Worm (Caenorhabditis elegans) whole organism, L4 larva: Measurements from ENCODE around the gene gst-10.
"Not testable (repeated sequence)": the region's sequence is repeated elsewhere in the genome, so short reads cannot be mapped to it uniquely, and the experiment has no call there.

ENCODE experiments used
- D1046.2 ChIP-seq: fragments of 200-800 bp; sonication (Bioruptor generic); IDR thresholded peaks from 2 replicates; pipeline ENCODE4 v1.3.6; 2022; ENCODE audit warnings: missing genetic modification characterization, missing compliant biosample characterization
- R02D3.7 ChIP-seq: fragments of 150-350 bp; sonication (generic microtip); optimal IDR thresholded peaks from 3 replicates; lab custom pipeline; 2014; ENCODE audit warnings: missing biosample characterization, missing genetic modification characterization
- T26A8.4 ChIP-seq: fragments of 200-800 bp; sonication (Bioruptor generic); IDR thresholded peaks from 2 replicates; pipeline ENCODE4 v1.3.6; 2022; ENCODE audit warnings: missing genetic modification characterization, missing compliant biosample characterization
- Y48G9A.11 ChIP-seq: fragments of 200-800 bp; sonication (Bioruptor generic); IDR thresholded peaks from 2 replicates; pipeline ENCODE4 v1.3.6; 2022; ENCODE audit warnings: missing genetic modification reagents, missing genetic modification characterization, missing compliant biosample characterization
- Y75B8A.6 ChIP-seq: fragments of 200-800 bp; sonication (Bioruptor generic); IDR thresholded peaks from 2 replicates; pipeline ENCODE4 v1.3.6; 2022; ENCODE audit warnings: missing genetic modification reagents, missing genetic modification characterization, missing compliant biosample characterization
- ZK337.2 ChIP-seq: fragments of 200-800 bp; sonication (Bioruptor generic); IDR thresholded peaks from 2 replicates; pipeline ENCODE4 v1.3.6; 2022; ENCODE audit warnings: missing genetic modification reagents, missing genetic modification characterization, missing compliant biosample characterization
- aha-1 ChIP-seq: fragments of 150-350 bp; peaks from one replicate; lab custom pipeline; 2014; ENCODE audit warnings: missing biosample characterization, missing genetic modification characterization
- aly-2 ChIP-seq: sonication (generic microtip); optimal IDR thresholded peaks from 2 replicates; lab custom pipeline; 2018; ENCODE audit warnings: missing biosample characterization, missing genetic modification characterization
- arid-1 ChIP-seq: fragments of 200-800 bp; sonication (Bioruptor generic); conservative IDR thresholded peaks from 2 replicates; pipeline ENCODE4 v1.3.6; 2022; ENCODE audit warnings: missing genetic modification reagents, missing genetic modification characterization, missing compliant biosample characterization
- ceh-28 ChIP-seq: fragments of 150-350 bp; optimal IDR thresholded peaks from 2 replicates; lab custom pipeline; 2014; ENCODE audit warnings: missing biosample characterization, missing genetic modification reagents, missing genetic modification characterization
- ceh-32 ChIP-seq: sonication (generic microtip); optimal IDR thresholded peaks from 2 replicates; lab custom pipeline; 2016; ENCODE audit warnings: mild to moderate bottlenecking, missing genetic modification characterization, missing compliant biosample characterization; ENCODE audit not compliant: poor library complexity
- ctbp-1 ChIP-seq: fragments of 200-800 bp; sonication (Bioruptor generic); IDR thresholded peaks from 2 replicates; pipeline ENCODE4 v1.3.6; 2022; ENCODE audit warnings: missing genetic modification reagents, missing genetic modification characterization, missing compliant biosample characterization
- daf-16 ChIP-seq, 3 experiments: sonication (generic microtip); optimal IDR thresholded peaks; 2 replicates each; lab custom pipeline; 2016 to 2017; ENCODE audit warnings: missing genetic modification characterization in 3 of 3, missing genetic modification reagents in 3 of 3, mild to moderate bottlenecking in 2 of 3, missing compliant biosample characterization in 2 of 3, missing biosample characterization in 1 of 3, moderate library complexity in 1 of 3
- dmd-6 ChIP-seq: fragments of 200-800 bp; sonication (Bioruptor generic); IDR thresholded peaks from 2 replicates; pipeline ENCODE4 v1.3.6; 2022; ENCODE audit warnings: missing genetic modification reagents, missing genetic modification characterization, missing compliant biosample characterization
- dmd-8 ChIP-seq: fragments of 200-800 bp; sonication (Bioruptor generic); IDR thresholded peaks from 2 replicates; pipeline ENCODE4 v1.3.6; 2022; ENCODE audit warnings: missing genetic modification characterization, missing compliant biosample characterization
- dpl-1 ChIP-seq: fragments of 150-350 bp; optimal IDR thresholded peaks from 2 replicates; lab custom pipeline; 2014; ENCODE audit warnings: missing biosample characterization, missing genetic modification reagents, missing genetic modification characterization
- dve-1 ChIP-seq: sonication (generic microtip); optimal IDR thresholded peaks from 2 replicates; lab custom pipeline; 2017; ENCODE audit warnings: antibody characterized with exemption, mild to moderate bottlenecking, missing genetic modification characterization, missing compliant biosample characterization; ENCODE audit not compliant: insufficient read depth
- egl-27 ChIP-seq: sonication (generic microtip); optimal IDR thresholded peaks from 3 replicates; lab custom pipeline; 2017; ENCODE audit warnings: missing biosample characterization, missing genetic modification reagents, missing genetic modification characterization
- fos-1 ChIP-seq: fragments of 150-350 bp; optimal IDR thresholded peaks from 2 replicates; lab custom pipeline; 2014; ENCODE audit warnings: missing biosample characterization, missing genetic modification characterization
- hmg-1.1 ChIP-seq: fragments of 200-800 bp; sonication (Bioruptor generic); IDR thresholded peaks from 2 replicates; pipeline ENCODE4 v1.3.6; 2022; ENCODE audit warnings: missing genetic modification reagents, missing genetic modification characterization, missing compliant biosample characterization
- lin-1 ChIP-seq: fragments of 200-800 bp; sonication (Bioruptor generic); IDR thresholded peaks from 2 replicates; pipeline ENCODE4 v1.3.6; 2022; ENCODE audit warnings: missing genetic modification reagents, missing genetic modification characterization, missing compliant biosample characterization
- lin-13 ChIP-seq: fragments of 150-350 bp; optimal IDR thresholded peaks from 2 replicates; lab custom pipeline; 2014; ENCODE audit warnings: missing biosample characterization, missing genetic modification reagents, missing genetic modification characterization
- lin-15B ChIP-seq: fragments of 150-350 bp; sonication (generic microtip); optimal IDR thresholded peaks from 3 replicates; lab custom pipeline; 2014; ENCODE audit warnings: missing biosample characterization, missing genetic modification characterization
- lin-29 ChIP-seq: fragments of 200-800 bp; sonication (Bioruptor generic); IDR thresholded peaks from 2 replicates; pipeline ENCODE4 v1.3.6; 2022; ENCODE audit warnings: missing genetic modification reagents, missing genetic modification characterization, missing compliant biosample characterization
- lin-39 ChIP-seq: fragments of 150-350 bp; optimal IDR thresholded peaks from 2 replicates; lab custom pipeline; 2014; ENCODE audit warnings: missing biosample characterization, missing genetic modification reagents, missing genetic modification characterization
- lir-3 ChIP-seq: sonication (generic microtip); optimal IDR thresholded peaks from 2 replicates; lab custom pipeline; 2016; ENCODE audit warnings: mild to moderate bottlenecking, missing genetic modification characterization, missing compliant biosample characterization
- mdl-1 ChIP-seq, 2 experiments: fragments of 150-350 bp in 1 of 2; sonication (generic microtip) in 1 of 2; optimal IDR thresholded peaks; 2 replicates each; lab custom pipeline; 2014 to 2017; ENCODE audit warnings: missing biosample characterization in 2 of 2, missing genetic modification characterization in 2 of 2
- mep-1 ChIP-seq: fragments of 150-350 bp; sonication (generic microtip); optimal IDR thresholded peaks from 3 replicates; lab custom pipeline; 2014; ENCODE audit warnings: missing biosample characterization, missing genetic modification characterization
- mes-2 ChIP-seq: sonication (generic microtip); optimal IDR thresholded peaks from 2 replicates; lab custom pipeline; 2016; ENCODE audit warnings: missing genotype, mild to moderate bottlenecking, missing genetic modification characterization, missing compliant biosample characterization; ENCODE audit not compliant: poor library complexity, severe bottlenecking
- mxl-3 ChIP-seq: fragments of 200-800 bp; sonication (Bioruptor generic); optimal IDR thresholded peaks from 2 replicates; lab custom pipeline; 2018; ENCODE audit warnings: mild to moderate bottlenecking, missing genetic modification characterization, missing compliant biosample characterization
- nhr-10 ChIP-seq: fragments of 150-350 bp; optimal IDR thresholded peaks from 2 replicates; lab custom pipeline; 2014; ENCODE audit warnings: missing biosample characterization, missing genetic modification characterization
- nhr-102 ChIP-seq: sonication (generic microtip); optimal IDR thresholded peaks from 2 replicates; lab custom pipeline; 2016; ENCODE audit warnings: mild to moderate bottlenecking, missing genetic modification characterization, moderate library complexity, missing compliant biosample characterization
- nhr-11 ChIP-seq: fragments of 150-350 bp; optimal IDR thresholded peaks from 2 replicates; lab custom pipeline; 2014; ENCODE audit warnings: missing biosample characterization, missing genetic modification characterization
- nhr-28 ChIP-seq: fragments of 150-350 bp; optimal IDR thresholded peaks from 2 replicates; lab custom pipeline; 2014; ENCODE audit warnings: missing biosample characterization, missing genetic modification characterization
- nhr-42 ChIP-seq: fragments of 200-800 bp; sonication (Bioruptor generic); IDR thresholded peaks from 2 replicates; pipeline ENCODE4 v1.3.6; 2022; ENCODE audit warnings: missing genetic modification characterization, missing compliant biosample characterization
- php-3 ChIP-seq: fragments of 200-800 bp; sonication (Bioruptor generic); IDR thresholded peaks from 2 replicates; pipeline ENCODE4 v1.3.6; 2022; ENCODE audit warnings: missing genetic modification reagents, missing genetic modification characterization, missing compliant biosample characterization
- pqm-1 ChIP-seq: sonication (generic microtip); optimal IDR thresholded peaks from 2 replicates; lab custom pipeline; 2017; ENCODE audit warnings: missing biosample characterization, missing genetic modification characterization
- snpc-4 ChIP-seq: fragments of 150-350 bp; optimal IDR thresholded peaks from 2 replicates; lab custom pipeline; 2014; ENCODE audit warnings: missing biosample characterization, missing genetic modification characterization
- vab-7 ChIP-seq: fragments of 200-800 bp; sonication (Bioruptor generic); IDR thresholded peaks from 2 replicates; pipeline ENCODE4 v1.3.6; 2022; ENCODE audit warnings: missing genetic modification reagents, missing genetic modification characterization, missing compliant biosample characterization
- zip-2 ChIP-seq: fragments of 150-350 bp; optimal IDR thresholded peaks from 2 replicates; lab custom pipeline; 2014; ENCODE audit warnings: missing biosample characterization, missing genetic modification characterization
- ztf-11 ChIP-seq: fragments of 150-350 bp; optimal IDR thresholded peaks from 2 replicates; lab custom pipeline; 2014; ENCODE audit warnings: missing biosample characterization, missing genetic modification characterization

gst-10 gene

DNA sequence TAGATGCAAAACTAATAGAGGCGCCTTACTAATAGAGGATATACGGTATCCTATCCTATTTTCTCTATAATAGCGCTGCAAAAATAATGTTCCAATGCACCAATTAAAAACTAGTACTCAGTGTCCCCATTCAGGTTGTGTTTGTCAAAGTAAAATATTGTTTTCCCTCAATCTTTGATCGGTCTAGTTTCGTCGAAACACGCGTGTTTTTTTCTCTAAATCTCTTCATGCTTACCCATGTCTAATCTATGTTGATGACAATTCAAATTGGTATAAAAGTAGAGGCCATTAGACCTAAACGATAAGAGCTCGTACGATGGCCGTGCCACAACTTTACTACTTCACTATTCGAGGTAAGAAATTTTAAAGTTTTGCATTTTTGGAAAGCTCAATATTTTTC is at the start of gene gst-10:
Gene gst-10 (plus strand): TSS at position 301 of the 400 bp plus-strand sequence.
- not testable (repeated sequence) for TF ChIP-seq lin-15B (tag; lab: Kevin White, UChicago); mdl-1 (tag; optimal IDR thresholded peaks at IDR 0.05; lab: Kevin White, UChicago); ctbp-1 (GFP tag; lab: Robert Waterston, UW)

DNA sequence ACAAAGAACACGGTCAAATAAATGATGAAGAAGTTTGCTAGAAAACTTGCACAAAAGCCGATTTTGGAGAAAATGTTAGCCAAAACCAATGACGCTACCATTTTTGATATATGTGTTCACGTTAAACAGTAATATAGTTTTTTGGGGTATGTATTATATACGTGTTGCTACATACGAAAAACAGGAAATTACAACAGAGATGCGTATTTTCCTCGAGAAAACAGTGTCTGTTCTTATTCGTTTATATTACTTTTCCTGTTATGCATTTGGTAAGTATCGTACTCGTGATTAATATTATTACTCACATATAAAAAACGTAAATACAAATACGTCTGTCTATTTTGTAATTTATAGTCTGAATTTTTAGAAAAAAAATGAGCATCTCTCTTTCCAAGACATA is 46.0 kb upstream of the gst-10 start, which contains the start of gene str-76:
Gene str-76 (minus strand): TSS at position 101 of the 400 bp plus-strand sequence.
- TF ChIP-seq dpl-1 (GFP tag; lab: Kevin White, UChicago); hmg-1.1 (GFP tag; lab: Robert Waterston, UW); ZK337.2 (GFP tag; lab: Robert Waterston, UW): not testable (repeated sequence)

ce11 chrV:2536309-2536708 is 25.2 kb upstream of the gst-10 start, which contains the start of gene Y45G12C.10:
Gene Y45G12C.10, minus strand, starts transcription at chrV:2536409.
- TF ChIP-seq fos-1; lin-39; php-3 (GFP tag; lab: Robert Waterston, UW): not testable (repeated sequence)

DNA sequence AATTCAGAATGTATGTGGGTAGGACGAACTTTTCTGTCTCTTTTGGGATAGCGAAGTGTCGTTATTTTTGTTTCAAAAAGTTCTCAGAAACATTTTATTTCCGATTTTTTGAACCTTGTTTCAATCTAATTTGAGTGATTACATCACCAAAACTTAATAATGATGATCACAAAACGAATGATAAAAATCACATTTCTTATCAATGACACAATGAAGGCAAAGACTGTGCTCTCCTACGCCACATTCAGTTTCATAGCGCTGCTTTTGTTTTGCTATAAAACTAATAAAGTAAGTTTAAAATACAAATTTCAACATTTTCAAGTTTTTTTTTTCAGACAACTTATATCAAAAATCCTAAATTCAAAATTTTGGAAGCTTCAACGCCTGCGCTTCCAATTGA is 4.0 kb downstream of the gst-10 start, which contains the start of gene Y45G12C.1:
Gene Y45G12C.1 (plus strand): TSS at position 159 of the 400 bp plus-strand sequence.
- no peak for TF ChIP-seq mxl-3
- TF ChIP-seq ctbp-1 (GFP tag; lab: Robert Waterston, UW) = no peak
- TF ChIP-seq ZK337.2 (GFP tag; lab: Robert Waterston, UW) = no peak
- no peak for TF ChIP-seq arid-1
- no peak for TF ChIP-seq R02D3.7
- TF ChIP-seq nhr-10 (tag; lab: Kevin White, UChicago) = no peak
- TF ChIP-seq vab-7 = no peak
- TF ChIP-seq Y75B8A.6 (GFP tag; lab: Robert Waterston, UW) = no peak
- TF ChIP-seq dmd-6 (GFP tag; lab: Robert Waterston, UW) = peak; percentile 57; the same call in 1 of the 2 replicates
- no peak for TF ChIP-seq Y48G9A.11 (GFP tag; lab: Robert Waterston, UW)
- peak; percentile 37 for TF ChIP-seq nhr-28 (tag; lab: Kevin White, UChicago)
- TF ChIP-seq T26A8.4 (GFP tag; lab: Robert Waterston, UW) = no peak
- TF ChIP-seq nhr-102 = no peak
- TF ChIP-seq mes-2 (tag; lab: Kevin White, UChicago) = no peak
- TF ChIP-seq aha-1 (tag; lab: Kevin White, UChicago) = no peak
- peak; percentile 55 for TF ChIP-seq pqm-1 (tag; lab: Kevin White, UChicago)
- TF ChIP-seq nhr-42 = no peak
- TF ChIP-seq ztf-11 (tag; lab: Kevin White, UChicago) = no peak
- TF ChIP-seq lin-29 (GFP tag; lab: Robert Waterston, UW) = no peak
- no peak for TF ChIP-seq lin-13 (GFP tag; lab: Kevin White, UChicago)
- TF ChIP-seq dve-1 (tag; lab: Kevin White, UChicago) = peak; percentile 14

- TF ChIP-seq aha-1 (tag; lab: Kevin White, UChicago) (no peak), mep-1 (no peak), snpc-4 (no peak), D1046.2 (GFP tag; lab: Robert Waterston, UW) (no peak), dmd-6 (GFP tag; lab: Robert Waterston, UW) (no peak), egl-27 (tag; lab: Kevin White, UChicago) (no peak), lir-3 (no peak), zip-2 (tag; lab: Kevin White, UChicago) (no peak), ceh-28 (no peak), ceh-32 (tag; lab: Kevin White, UChicago) (no peak), nhr-11 (no peak), daf-16 (GFP tag; optimal IDR thresholded peaks at IDR 0.05; lab: Kevin White, UChicago) (no peak), daf-16 (tag; optimal IDR thresholded peaks at IDR 0.05; lab: Kevin White, UChicago) (no peak), dmd-8 (GFP tag; lab: Robert Waterston, UW) (no peak), aly-2 (no peak), lin-1 (GFP tag; lab: Robert Waterston, UW) (no peak)
Measured at ce11 chrV:2570643-2571042, 9.2 kb downstream of the gst-10 start, which contains the start of gene srj-19. Gene srj-19, minus strand, starts transcription at chrV:2570743.
